Worm (Caenorhabditis elegans) whole organism, L4 larva: ENCODE measurements around the gene oac-23.
"Not testable (repeated sequence)": the region's sequence is repeated elsewhere in the genome, so short reads cannot be mapped to it uniquely, and the experiment has no call there.

Experiments used
- F26F4.8 ChIP-seq: fragments of 200-800 bp; sonication (Bioruptor generic); conservative IDR thresholded peaks from 2 replicates; pipeline ENCODE4 v1.3.6; 2022; ENCODE audit warnings: missing genetic modification characterization, missing compliant biosample characterization
- Y105C5A.15 ChIP-seq: fragments of 200-800 bp; sonication (Bioruptor generic); IDR thresholded peaks from 2 replicates; pipeline ENCODE4 v1.3.6; 2022; ENCODE audit warnings: missing genetic modification characterization, missing compliant biosample characterization
- dmd-8 ChIP-seq: fragments of 200-800 bp; sonication (Bioruptor generic); IDR thresholded peaks from 2 replicates; pipeline ENCODE4 v1.3.6; 2022; ENCODE audit warnings: missing genetic modification characterization, missing compliant biosample characterization
- nhr-102 ChIP-seq: sonication (generic microtip); optimal IDR thresholded peaks from 2 replicates; lab custom pipeline; 2016; ENCODE audit warnings: mild to moderate bottlenecking, missing genetic modification characterization, moderate library complexity, missing compliant biosample characterization
- nhr-111 ChIP-seq: fragments of 200-800 bp; sonication (Bioruptor generic); optimal IDR thresholded peaks from 2 replicates; lab custom pipeline; 2018; ENCODE audit warnings: mild to moderate bottlenecking, missing genetic modification characterization, missing compliant biosample characterization
- nhr-237 ChIP-seq: sonication (generic microtip); optimal IDR thresholded peaks from 2 replicates; lab custom pipeline; 2017; ENCODE audit warnings: missing biosample characterization, missing genetic modification characterization
- nhr-42 ChIP-seq: fragments of 200-800 bp; sonication (Bioruptor generic); IDR thresholded peaks from 2 replicates; pipeline ENCODE4 v1.3.6; 2022; ENCODE audit warnings: missing genetic modification characterization, missing compliant biosample characterization
- nhr-48 ChIP-seq: sonication (generic microtip); optimal IDR thresholded peaks from 2 replicates; lab custom pipeline; 2016; ENCODE audit warnings: mild to moderate bottlenecking, missing genetic modification characterization, missing compliant biosample characterization
- nhr-77 ChIP-seq: fragments of 150-350 bp; optimal IDR thresholded peaks from 2 replicates; lab custom pipeline; 2014; ENCODE audit warnings: missing biosample characterization, missing genetic modification characterization
- pqm-1 ChIP-seq: sonication (generic microtip); optimal IDR thresholded peaks from 2 replicates; lab custom pipeline; 2017; ENCODE audit warnings: missing biosample characterization, missing genetic modification characterization
- saeg-2 ChIP-seq: fragments of 200-800 bp; sonication (Bioruptor generic); IDR thresholded peaks from 2 replicates; pipeline ENCODE4 v1.3.6; 2022; ENCODE audit warnings: missing genetic modification reagents, missing genetic modification characterization, missing compliant biosample characterization
- spr-1 ChIP-seq: sonication (generic microtip); optimal IDR thresholded peaks from 2 replicates; lab custom pipeline; 2016; ENCODE audit warnings: mild to moderate bottlenecking, missing genetic modification characterization, missing compliant biosample characterization
- zip-11 ChIP-seq: fragments of 200-800 bp; sonication (Bioruptor generic); IDR thresholded peaks from 2 replicates; pipeline ENCODE4 v1.3.6; 2022; ENCODE audit warnings: missing genetic modification characterization, missing compliant biosample characterization

oac-23 gene

DNA sequence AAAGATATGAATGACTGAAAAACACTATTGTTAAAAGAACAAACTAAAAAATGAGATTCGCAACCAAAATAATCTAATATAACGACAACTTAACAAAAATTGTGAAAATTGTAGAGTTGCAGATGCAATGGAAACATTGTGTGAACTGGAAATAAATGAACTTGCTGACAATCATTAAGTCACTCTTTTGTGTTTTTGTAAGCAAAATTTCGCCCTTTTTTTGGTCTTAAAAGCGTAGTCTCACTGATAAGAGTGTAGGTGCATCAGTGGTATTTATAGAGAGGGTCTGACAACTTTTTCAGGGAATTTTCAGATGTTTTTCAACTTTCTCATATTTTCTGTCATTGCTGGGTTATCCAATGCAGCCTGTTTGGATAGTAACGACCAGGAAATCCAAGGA lies 44.9 kb downstream of the oac-23 start, which contains the start of gene clec-68:
Gene clec-68, plus strand, starts transcription at position 301 of the 400 bp plus-strand sequence.
- TF ChIP-seq nhr-111 (GFP tag; lab: Kevin White, UChicago) (no peak), nhr-102 (tag; lab: Kevin White, UChicago) (no peak), F26F4.8 (GFP tag; lab: Robert Waterston, UW) (no peak), dmd-8 (no peak), spr-1 (tag; lab: Kevin White, UChicago) (no peak), saeg-2 (GFP tag; lab: Robert Waterston, UW) (no peak), nhr-48 (tag; lab: Kevin White, UChicago) (no peak), pqm-1 (tag; lab: Kevin White, UChicago) (no peak), nhr-237 (tag; lab: Kevin White, UChicago) (no peak), nhr-42 (GFP tag; lab: Robert Waterston, UW) (no peak)

- not testable (repeated sequence) for TF ChIP-seq zip-11 (GFP tag; lab: Robert Waterston, UW); nhr-77 (tag; lab: Kevin White, UChicago); Y105C5A.15 (GFP tag; lab: Robert Waterston, UW)
Measured at ce11 chrIV:3932408-3932807, 51.2 kb downstream of the oac-23 start, which contains the start of gene clec-70. Gene clec-70 (plus strand): TSS chrIV:3932708.
